Fruit fly (Drosophila melanogaster): ENCODE measurements around the gene Arp5.
A peak's percentile ranks its signal among the peaks of the same experiment; 100 is the strongest.

The Arp5 gene

DNA sequence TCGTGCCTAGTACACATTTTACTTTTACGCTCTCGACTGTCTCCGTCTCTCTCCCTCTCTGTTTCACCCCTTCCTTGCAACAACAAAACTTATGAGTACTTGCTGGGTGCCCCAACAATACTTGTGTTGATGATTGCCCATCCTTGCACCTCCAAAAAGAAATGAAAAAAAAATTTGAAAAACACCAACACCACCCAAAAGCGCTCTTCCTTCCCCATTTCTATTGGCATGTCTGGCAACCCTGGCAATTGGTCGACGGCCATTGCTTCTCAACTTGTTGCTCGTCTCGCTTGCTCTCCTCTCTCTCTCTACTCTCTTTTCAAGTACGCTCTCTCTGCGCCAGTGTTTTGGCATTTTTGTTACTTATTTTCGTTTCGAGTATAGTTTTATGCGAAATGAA, 16.9 kb upstream of the Arp5 start (continued):
- TF ChIP-seq Awh (GFP tag; IDR thresholded peaks at IDR 0.05) (no peak), sc (optimal IDR thresholded peaks at IDR 0.05) (no peak), sc (GFP tag; optimal IDR thresholded peaks at IDR 0.05) (no peak), CG32532 (GFP tag; IDR thresholded peaks at IDR 0.05) (peak; percentile 74), Poxn (GFP tag; IDR thresholded peaks at IDR 0.05) (no peak), TFAM (GFP tag; optimal IDR thresholded peaks at IDR 0.05) (no peak), CG10654 (GFP tag; optimal IDR thresholded peaks at IDR 0.05) (no peak), ato (GFP tag; IDR thresholded peaks at IDR 0.05; ENCODE audit: partially characterized antibody) (no peak), CG12942 (GFP tag; optimal IDR thresholded peaks at IDR 0.05) (no peak), CG34422 (GFP tag; IDR thresholded peaks at IDR 0.05) (0 out of 3 replicates have a peak, but pooled peaks have one; percentile 17), CG14710 (tag; optimal IDR thresholded peaks at IDR 0.05) (peak; percentile 3), CG6689 (GFP tag; IDR thresholded peaks at IDR 0.05) (0 out of 2 replicates have a peak, but pooled peaks have one; percentile 11), seq (GFP tag; IDR thresholded peaks at IDR 0.05) (no peak), lmd (GFP tag; IDR thresholded peaks at IDR 0.05) (peak; percentile 16; the same call in 1 of the 2 replicates), pum (GFP tag; optimal IDR thresholded peaks at IDR 0.05) (no peak), gro (GFP tag; optimal IDR thresholded peaks at IDR 0.05) (no peak), CG32767 (GFP tag; IDR thresholded peaks at IDR 0.05) (no peak), Rfx (GFP tag; IDR thresholded peaks at IDR 0.05) (peak; percentile 74), CG2116 (GFP tag; optimal IDR thresholded peaks at IDR 0.05) (peak; percentile 24), CG14014 (GFP tag; IDR thresholded peaks at IDR 0.05) (peak; percentile 15; the same call in 1 of the 2 replicates), CG15696 (tag; optimal IDR thresholded peaks at IDR 0.05) (no peak), Usf (GFP tag; optimal IDR thresholded peaks at IDR 0.05) (no peak), kah (GFP tag; optimal IDR thresholded peaks at IDR 0.05) (peak; percentile 75), trem (tag; optimal IDR thresholded peaks at IDR 0.05) (no peak), unc-4 (GFP tag; IDR thresholded peaks at IDR 0.05; ENCODE audit: partially characterized antibody) (peak; percentile 42; the same call in 1 of the 2 replicates), CG3281 (GFP tag; optimal IDR thresholded peaks at IDR 0.05) (peak; percentile 40), Med (GFP tag) (peak; percentile 89), tgo (GFP tag; IDR thresholded peaks at IDR 0.05) (no peak), Atf6 (GFP tag; IDR thresholded peaks at IDR 0.05) (no peak), cg (GFP tag; optimal IDR thresholded peaks at IDR 0.05) (no peak), phol (tag; optimal IDR thresholded peaks at IDR 0.05) (peak; percentile 85), tin (GFP tag; optimal IDR thresholded peaks at IDR 0.05) (peak; percentile 2), CG2120 (GFP tag; optimal IDR thresholded peaks at IDR 0.05) (peak; percentile 58), Chrac-16 (GFP tag; optimal IDR thresholded peaks at IDR 0.05) (no peak), CG6175 (GFP tag; IDR thresholded peaks at IDR 0.05) (0 out of 3 replicates have a peak, but pooled peaks have one; percentile 25), CG12659 (GFP tag; optimal IDR thresholded peaks at IDR 0.05) (peak; percentile 5), bab2 (GFP tag; optimal IDR thresholded peaks at IDR 0.05) (no peak), CTCF (GFP tag; optimal IDR thresholded peaks at IDR 0.05) (peak; percentile 56), scrt (GFP tag; optimal IDR thresholded peaks at IDR 0.05) (peak; percentile 99), CG7372 (GFP tag; IDR thresholded peaks at IDR 0.05) (no peak), Scr (GFP tag; IDR thresholded peaks at IDR 0.05; ENCODE audit: partially characterized antibody) (peak; percentile 22; the same call in 1 of the 2 replicates), jigr1 (GFP tag; IDR thresholded peaks at IDR 0.05) (no peak), CG12236 (GFP tag; optimal IDR thresholded peaks at IDR 0.05) (no peak), CG1603 (tag; optimal IDR thresholded peaks at IDR 0.05) (peak; percentile 2), Blimp-1 (GFP tag; optimal IDR thresholded peaks at IDR 0.05) (no peak), CG18599 (GFP tag; optimal IDR thresholded peaks at IDR 0.05) (peak; percentile 65), BEAF-32 (GFP tag; optimal IDR thresholded peaks at IDR 0.05) (peak; percentile 6), lab (GFP tag; optimal IDR thresholded peaks at IDR 0.05) (peak; percentile 38), Bteb2 (GFP tag; optimal IDR thresholded peaks at IDR 0.05) (no peak), bigmax (GFP tag; optimal IDR thresholded peaks at IDR 0.05) (no peak), ac (GFP tag; optimal IDR thresholded peaks at IDR 0.05) (no peak), gem (tag; optimal IDR thresholded peaks at IDR 0.05) (peak; percentile 42)
